Fruit fly (Drosophila melanogaster) whole organism, prepupa: ENCODE measurements around the gene siz.

Source experiments
- Blimp-1 ChIP-seq: fragments of 200-800 bp; sonication (Bioruptor generic); optimal IDR thresholded peaks from 3 replicates; lab custom pipeline; 2017; ENCODE audit warnings: missing biosample characterization, missing genetic modification characterization, mild to moderate bottlenecking, moderate library complexity, missing genetic modification reagents
- CG11762 ChIP-seq: fragments of 200-800 bp; sonication (Bioruptor generic); optimal IDR thresholded peaks from 3 replicates; lab custom pipeline; 2016; ENCODE audit warnings: missing biosample characterization, missing genetic modification characterization; ENCODE audit not compliant: insufficient read depth
- CG11902 ChIP-seq: fragments of 200-800 bp; sonication (Bioruptor generic); optimal IDR thresholded peaks from 3 replicates; lab custom pipeline; 2016; ENCODE audit warnings: missing biosample characterization, missing genetic modification characterization
- CG15336 ChIP-seq: fragments of 200-800 bp; sonication (Bioruptor generic); IDR thresholded peaks from 2 replicates; pipeline ENCODE4 v1.3.6; 2022; ENCODE audit warnings: missing biosample characterization, missing genetic modification characterization
- CG1621 ChIP-seq: fragments of 200-800 bp; sonication (Bioruptor generic); optimal IDR thresholded peaks from 3 replicates; lab custom pipeline; 2018; ENCODE audit warnings: missing biosample characterization, mild to moderate bottlenecking, missing genetic modification characterization
- CG16779 ChIP-seq: fragments of 200-800 bp; sonication (Bioruptor generic); optimal IDR thresholded peaks from 3 replicates; lab custom pipeline; 2017; ENCODE audit warnings: missing biosample characterization, mild to moderate bottlenecking, missing genetic modification characterization
- CG3032 ChIP-seq: fragments of 200-800 bp; optimal IDR thresholded peaks from 2 replicates; lab custom pipeline; 2019; ENCODE audit warnings: missing biosample characterization, mild to moderate bottlenecking, missing genetic modification characterization, moderate library complexity
- CG31627 ChIP-seq: fragments of 200-800 bp; sonication (Bioruptor generic); optimal IDR thresholded peaks from 3 replicates; lab custom pipeline; 2016; ENCODE audit warnings: missing biosample characterization, missing genetic modification characterization
- CG32006 ChIP-seq: fragments of 200-800 bp; sonication (Bioruptor generic); optimal IDR thresholded peaks from 3 replicates; lab custom pipeline; 2017; ENCODE audit warnings: missing biosample characterization, mild to moderate bottlenecking, missing genetic modification characterization
- CG34406 ChIP-seq: fragments of 200-800 bp; sonication (Bioruptor generic); optimal IDR thresholded peaks from 3 replicates; lab custom pipeline; 2016; ENCODE audit warnings: missing biosample characterization, missing genetic modification characterization
- CG3919 ChIP-seq: fragments of 200-800 bp; sonication (Bioruptor generic); optimal IDR thresholded peaks from 3 replicates; lab custom pipeline; 2016; ENCODE audit warnings: missing biosample characterization, missing genetic modification characterization
- CG6276 ChIP-seq: fragments of 200-800 bp; sonication (Bioruptor generic); optimal IDR thresholded peaks from 2 replicates; lab custom pipeline; 2017; ENCODE audit warnings: missing biosample characterization, mild to moderate bottlenecking, missing genetic modification characterization
- CG6792 ChIP-seq: fragments of 200-800 bp; sonication (Bioruptor generic); optimal IDR thresholded peaks from 3 replicates; lab custom pipeline; 2016; ENCODE audit warnings: missing biosample characterization, missing genetic modification characterization
- CG6808 ChIP-seq: fragments of 200-800 bp; sonication (Bioruptor generic); optimal IDR thresholded peaks from 3 replicates; lab custom pipeline; 2017; ENCODE audit warnings: missing biosample characterization, missing genetic modification characterization, mild to moderate bottlenecking, moderate library complexity, missing genetic modification reagents
- CG6854 ChIP-seq: fragments of 200-800 bp; sonication (Bioruptor generic); optimal IDR thresholded peaks from 2 replicates; lab custom pipeline; 2017; ENCODE audit warnings: missing biosample characterization, mild to moderate bottlenecking, missing genetic modification characterization
- CG7368 ChIP-seq: fragments of 200-800 bp; sonication (Bioruptor generic); optimal IDR thresholded peaks from 3 replicates; lab custom pipeline; 2016; ENCODE audit warnings: missing biosample characterization, missing genetic modification characterization
- CG8119 ChIP-seq: fragments of 200-800 bp; sonication (Bioruptor generic); IDR thresholded peaks from 3 replicates; pipeline ENCODE4 v1.3.6; 2022; ENCODE audit warnings: missing biosample characterization, missing genetic modification characterization
- CG8319 ChIP-seq: fragments of 200-800 bp; sonication (Bioruptor generic); optimal IDR thresholded peaks from 3 replicates; lab custom pipeline; 2016; ENCODE audit warnings: missing biosample characterization, missing genetic modification characterization
- CG8632 ChIP-seq: fragments of 200-800 bp; sonication (Bioruptor generic); optimal IDR thresholded peaks from 3 replicates; lab custom pipeline; 2016; ENCODE audit warnings: missing biosample characterization, missing genetic modification characterization
- Eip75B ChIP-seq: fragments of 200-800 bp; sonication (Bioruptor generic); optimal IDR thresholded peaks from 3 replicates; lab custom pipeline; 2016; ENCODE audit warnings: missing biosample characterization, missing genetic modification characterization
- Eip78C ChIP-seq: fragments of 200-800 bp; sonication (Bioruptor generic); peaks from one replicate; lab custom pipeline; 2016; ENCODE audit warnings: missing biosample characterization, missing genetic modification characterization
- Eip93F ChIP-seq: fragments of 200-800 bp; sonication (Bioruptor generic); optimal IDR thresholded peaks from 2 replicates; lab custom pipeline; 2016; ENCODE audit warnings: missing biosample characterization, mild to moderate bottlenecking, missing genetic modification characterization
- Ets21C ChIP-seq: fragments of 200-800 bp; sonication (Bioruptor generic); optimal IDR thresholded peaks from 3 replicates; lab custom pipeline; 2016; ENCODE audit warnings: missing biosample characterization, missing genetic modification characterization
- Ets96B ChIP-seq: fragments of 200-800 bp; optimal IDR thresholded peaks from 2 replicates; lab custom pipeline; 2019; ENCODE audit warnings: missing biosample characterization, mild to moderate bottlenecking, missing genetic modification characterization, moderate library complexity
- Gug ChIP-seq: fragments of 200-800 bp; sonication (Bioruptor generic); IDR thresholded peaks from 2 replicates; pipeline ENCODE4 v1.3.6; 2022; ENCODE audit warnings: missing biosample characterization, missing genetic modification characterization
- Hr39 ChIP-seq: fragments of 200-800 bp; sonication (Bioruptor generic); optimal IDR thresholded peaks from 2 replicates; lab custom pipeline; 2016; ENCODE audit warnings: missing biosample characterization, missing genetic modification characterization
- Hr4 ChIP-seq: fragments of 200-800 bp; sonication (Bioruptor generic); optimal IDR thresholded peaks from 3 replicates; lab custom pipeline; 2016; ENCODE audit warnings: missing biosample characterization, missing genetic modification characterization
- Lpt ChIP-seq: fragments of 200-800 bp; sonication (Bioruptor generic); optimal IDR thresholded peaks from 3 replicates; lab custom pipeline; 2016; ENCODE audit warnings: missing biosample characterization, missing genetic modification characterization
- Met ChIP-seq: fragments of 200-800 bp; sonication (Bioruptor generic); optimal IDR thresholded peaks from 3 replicates; lab custom pipeline; 2016; ENCODE audit warnings: missing biosample characterization, missing genetic modification characterization
- Smox ChIP-seq: fragments of 200-800 bp; sonication (Bioruptor generic); optimal IDR thresholded peaks from 3 replicates; lab custom pipeline; 2016; ENCODE audit warnings: missing biosample characterization, missing genetic modification characterization
- Sox102F ChIP-seq: fragments of 200-800 bp; sonication (Bioruptor generic); optimal IDR thresholded peaks from 2 replicates; lab custom pipeline; 2016; ENCODE audit warnings: missing biosample characterization, mild to moderate bottlenecking, missing genetic modification characterization
- Sox14 ChIP-seq: fragments of 200-800 bp; sonication (Bioruptor generic); optimal IDR thresholded peaks from 3 replicates; lab custom pipeline; 2016; ENCODE audit warnings: missing biosample characterization, missing genetic modification characterization
- Sox15 ChIP-seq: fragments of 200-800 bp; sonication (Bioruptor generic); optimal IDR thresholded peaks from 3 replicates; lab custom pipeline; 2016; ENCODE audit warnings: missing biosample characterization, missing genetic modification characterization
- acj6 ChIP-seq: fragments of 200-800 bp; sonication (Bioruptor generic); optimal IDR thresholded peaks from 3 replicates; lab custom pipeline; 2016; ENCODE audit warnings: missing biosample characterization, missing genetic modification characterization
- cyc ChIP-seq: fragments of 200-800 bp; sonication (Bioruptor generic); optimal IDR thresholded peaks from 3 replicates; lab custom pipeline; 2016; ENCODE audit warnings: missing biosample characterization, missing genetic modification characterization
- dac ChIP-seq: fragments of 200-800 bp; sonication (Bioruptor generic); optimal IDR thresholded peaks from 2 replicates; lab custom pipeline; 2017; ENCODE audit warnings: missing biosample characterization, mild to moderate bottlenecking, missing genetic modification characterization
- eg ChIP-seq: fragments of 200-800 bp; sonication (Bioruptor generic); IDR thresholded peaks from 3 replicates; pipeline ENCODE4 v1.3.6; 2022; ENCODE audit warnings: missing biosample characterization, missing genetic modification characterization
- esn ChIP-seq: fragments of 200-800 bp; sonication (Bioruptor generic); optimal IDR thresholded peaks from 2 replicates; lab custom pipeline; 2016; ENCODE audit warnings: missing biosample characterization, mild to moderate bottlenecking, missing genetic modification characterization, moderate library complexity
- fd85E ChIP-seq: fragments of 200-800 bp; sonication (Bioruptor generic); optimal IDR thresholded peaks from 3 replicates; lab custom pipeline; 2016; ENCODE audit warnings: missing biosample characterization, missing genetic modification characterization
- lz ChIP-seq: fragments of 200-800 bp; sonication (Bioruptor generic); optimal IDR thresholded peaks from 3 replicates; lab custom pipeline; 2016; ENCODE audit warnings: missing biosample characterization, missing genetic modification characterization
- net ChIP-seq: fragments of 200-800 bp; sonication (Bioruptor generic); optimal IDR thresholded peaks from 3 replicates; lab custom pipeline; 2016; ENCODE audit warnings: missing biosample characterization, missing genetic modification characterization
- pdm3 ChIP-seq: fragments of 200-800 bp; sonication (Bioruptor generic); optimal IDR thresholded peaks from 3 replicates; lab custom pipeline; 2016; ENCODE audit warnings: missing biosample characterization, missing genetic modification characterization
- salr ChIP-seq, 2 experiments: fragments of 200-800 bp; sonication (Bioruptor generic); optimal IDR thresholded peaks; 3 replicates each; lab custom pipeline; 2016 to 2018; ENCODE audit warnings: missing biosample characterization in 2 of 2, missing genetic modification characterization in 2 of 2, mild to moderate bottlenecking in 1 of 2
- spab ChIP-seq: fragments of 200-800 bp; sonication (Bioruptor generic); optimal IDR thresholded peaks from 2 replicates; lab custom pipeline; 2017; ENCODE audit warnings: missing biosample characterization, mild to moderate bottlenecking, missing genetic modification characterization, missing genetic modification reagents
- ss ChIP-seq, 2 experiments: fragments of 200-800 bp; sonication (Bioruptor generic); optimal IDR thresholded peaks; 2 replicates in 1 of 2; 3 replicates in 1 of 2; lab custom pipeline; 2017 to 2018; ENCODE audit warnings: mild to moderate bottlenecking in 2 of 2, missing biosample characterization in 2 of 2, missing genetic modification characterization in 2 of 2, moderate library complexity in 1 of 2
- svp ChIP-seq: fragments of 200-800 bp; sonication (Bioruptor generic); peaks from one replicate; lab custom pipeline; 2016; ENCODE audit warnings: missing biosample characterization, missing genetic modification characterization
- topi ChIP-seq: fragments of 200-800 bp; sonication (Bioruptor generic); optimal IDR thresholded peaks from 3 replicates; lab custom pipeline; 2016; ENCODE audit warnings: missing biosample characterization, missing genetic modification characterization
- vri ChIP-seq: fragments of 200-800 bp; sonication (Bioruptor generic); optimal IDR thresholded peaks from 3 replicates; lab custom pipeline; 2016; ENCODE audit warnings: missing biosample characterization, mild to moderate bottlenecking, missing genetic modification characterization

Gene siz

DNA sequence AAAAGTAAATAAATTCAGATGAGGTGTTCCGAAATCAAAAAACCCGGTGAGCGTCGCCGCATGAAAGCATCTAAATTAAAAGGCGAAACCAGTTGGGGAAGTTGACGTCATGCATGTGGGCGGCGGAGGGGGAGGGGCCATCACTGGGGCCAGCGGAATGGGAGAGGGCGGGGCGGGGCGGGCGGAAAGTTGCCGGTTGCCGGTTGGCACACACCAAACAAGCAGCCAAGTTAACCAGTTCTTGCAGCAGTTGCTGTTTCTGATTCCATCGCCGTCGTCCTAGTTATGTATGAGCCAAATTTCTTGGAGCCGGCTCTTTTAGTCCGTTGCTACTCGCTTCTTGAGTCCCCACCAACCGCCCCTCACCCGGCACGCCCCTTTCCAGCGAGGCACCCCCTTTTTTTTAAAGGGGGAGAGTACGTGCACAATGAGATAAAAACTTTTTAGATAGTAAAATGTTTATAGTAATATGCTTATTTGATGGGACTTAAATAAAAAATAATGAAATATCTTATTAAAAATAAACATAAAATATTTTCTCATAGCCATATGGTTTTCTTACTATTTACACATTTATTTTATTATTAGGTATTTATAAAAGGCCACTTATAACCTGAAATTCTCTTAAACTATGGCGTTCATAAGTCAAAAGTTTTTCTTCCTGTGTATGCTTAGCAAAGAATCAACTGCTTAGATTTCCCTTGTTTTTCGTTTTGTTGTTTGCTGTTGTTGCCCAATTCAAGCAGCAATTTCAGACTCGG, 18.0 kb downstream of the siz start (continued):
- peak in 1 of 2 experiments; percentile 14 for TF ChIP-seq ss (GFP tag; optimal IDR thresholded peaks at IDR 0.05; lab: Kevin White, UChicago)
- no peak for TF ChIP-seq CG11902 (GFP tag; lab: Kevin White, UChicago)
- TF ChIP-seq Blimp-1: no peak
- TF ChIP-seq cyc: no peak
- TF ChIP-seq eg: peak; percentile 30; the same call in 2 of the 3 replicates
- no peak for TF ChIP-seq lz (GFP tag; lab: Kevin White, UChicago)
- peak; percentile 13 for TF ChIP-seq acj6 (GFP tag; lab: Kevin White, UChicago)
- peak; percentile 13 for TF ChIP-seq pdm3 (GFP tag; lab: Kevin White, UChicago)
- no peak for TF ChIP-seq Sox102F
- TF ChIP-seq CG3032 (tag; lab: Kevin White, UChicago): peak; percentile 56
- TF ChIP-seq CG8319: no peak
- peak in 1 of 2 experiments; percentile 21 for TF ChIP-seq salr (GFP tag; optimal IDR thresholded peaks at IDR 0.05; lab: Kevin White, UChicago)
- no peak for TF ChIP-seq Sox15
- TF ChIP-seq Sox14: no peak
- no peak for TF ChIP-seq CG31627 (GFP tag; lab: Kevin White, UChicago)
- TF ChIP-seq Smox: no peak
- TF ChIP-seq Gug (GFP tag; lab: Robert Waterston, UW): no peak
- no peak for TF ChIP-seq dac
- peak; percentile 32 for TF ChIP-seq CG11762 (GFP tag; lab: Kevin White, UChicago)

dm6 chr3L:21053763-21054162, 19.4 kb downstream of the siz start:
- TF ChIP-seq CG31627 (GFP tag; lab: Kevin White, UChicago) (peak; percentile 25), CG7368 (no peak), Eip93F (GFP tag; lab: Kevin White, UChicago) (no peak), dac (no peak), pdm3 (GFP tag; lab: Kevin White, UChicago) (peak; percentile 53), acj6 (GFP tag; lab: Kevin White, UChicago) (peak; percentile 21), CG16779 (no peak), Hr4 (peak; percentile 67), Ets21C (GFP tag; lab: Kevin White, UChicago) (no peak), cyc (peak; percentile 8), vri (GFP tag; lab: Kevin White, UChicago) (no peak), topi (peak; percentile 33), Lpt (GFP tag; lab: Kevin White, UChicago) (peak; percentile 6), CG6792 (GFP tag; lab: Kevin White, UChicago) (no peak), CG8632 (GFP tag; lab: Kevin White, UChicago) (peak; percentile 3), Hr39 (GFP tag; lab: Kevin White, UChicago) (peak; percentile 36), CG3919 (GFP tag; lab: Kevin White, UChicago) (no peak), CG6808 (no peak), CG6854 (GFP tag; lab: Kevin White, UChicago) (no peak), CG15336 (GFP tag; lab: Robert Waterston, UW) (peak; percentile 76), Smox (peak; percentile 25), Sox15 (no peak), Eip75B (GFP tag; lab: Kevin White, UChicago) (no peak), CG8119 (GFP tag; lab: Robert Waterston, UW) (peak; percentile 66), CG8319 (no peak), CG6276 (GFP tag; lab: Kevin White, UChicago) (peak; percentile 29), Ets96B (tag; lab: Kevin White, UChicago) (peak; percentile 1), CG11762 (GFP tag; lab: Kevin White, UChicago) (peak; percentile 12), svp (peak; percentile 72), CG1621 (tag; lab: Kevin White, UChicago) (no peak), Met (GFP tag; lab: Kevin White, UChicago) (peak; percentile 61), esn (GFP tag; lab: Kevin White, UChicago) (peak; percentile 49), CG3032 (tag; lab: Kevin White, UChicago) (no peak), Blimp-1 (no peak), net (GFP tag; lab: Kevin White, UChicago) (peak; percentile 44), CG32006 (peak; percentile 72), spab (GFP tag; lab: Kevin White, UChicago) (no peak), CG34406 (GFP tag; lab: Kevin White, UChicago) (no peak), Eip78C (GFP tag; lab: Kevin White, UChicago) (peak; percentile 62), fd85E (GFP tag; lab: Kevin White, UChicago) (no peak)
